Comparison of ENCODE assay signal across 6 fruit fly cellular contexts in the genomic region with DNA sequence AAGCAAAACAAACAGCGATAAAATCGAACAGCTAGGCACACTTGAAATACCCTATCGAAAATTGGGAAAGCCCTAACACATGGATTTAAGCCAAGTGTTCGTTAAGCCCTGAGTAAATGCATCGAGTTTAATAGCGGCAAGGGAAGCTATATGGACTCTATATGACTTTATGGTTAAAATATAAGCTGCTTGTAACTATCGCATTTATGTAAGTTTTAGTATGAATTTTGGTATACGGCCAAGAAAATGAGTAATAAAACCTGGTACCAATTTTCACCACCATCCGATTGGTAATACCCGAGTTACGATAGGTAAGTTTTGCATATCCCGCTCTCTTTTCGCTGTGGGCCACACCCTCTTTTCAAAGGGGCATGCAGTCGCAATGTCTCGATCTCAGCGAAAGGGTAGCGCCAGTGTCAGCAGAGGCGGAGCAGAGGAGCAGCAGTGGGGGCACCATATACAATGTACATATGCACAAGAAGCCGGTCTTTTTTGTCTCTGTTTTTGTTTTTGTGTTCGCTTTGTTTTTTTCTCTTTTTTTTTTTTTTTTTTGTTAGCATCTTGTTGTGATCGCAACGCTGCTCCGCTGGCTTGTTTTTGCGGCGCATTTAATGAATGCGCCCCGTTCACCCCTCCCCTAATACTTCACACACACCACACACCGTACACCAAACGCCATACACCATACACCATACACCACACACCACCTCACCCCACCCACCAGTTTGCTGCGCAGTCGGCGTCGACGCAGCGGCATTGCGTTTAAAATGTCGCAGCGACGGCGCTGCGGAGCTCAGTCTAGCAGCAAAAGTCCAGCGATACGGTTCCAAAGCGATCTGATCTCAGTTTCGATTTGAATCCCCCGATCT.
A peak's percentile ranks its signal among the peaks of the same experiment; 100 is the strongest.
TF ChIP-seq lines count a peak whose summit lies in the region.

Gene GstT4 (plus strand): TSS at position 788 of the 869 bp plus-strand sequence.

- no peak for TF ChIP-seq CTCF in whole organism, embryonic (GFP tag; optimal IDR thresholded peaks at IDR 0.05; lab: Kevin White, UChicago)

TF ChIP-seq in Kc167, 6 proteins besides CTCF, POLR2A, EP300 and RAD21:
- TF ChIP-seq psq (optimal IDR thresholded peaks at IDR 0.05; lab: Kevin White, UChicago) (peak; percentile 73), Myc (optimal IDR thresholded peaks at IDR 0.05; lab: Kevin White, UChicago) (no peak)

TF ChIP-seq in whole organism, adult, 20 proteins besides CTCF, POLR2A, EP300 and RAD21 (continues in another document):
- TF ChIP-seq CG1620 (GFP tag; optimal IDR thresholded peaks at IDR 0.05; lab: Kevin White, UChicago) (peak; percentile 40), bab1 (GFP tag; optimal IDR thresholded peaks at IDR 0.05; lab: Kevin White, UChicago) (peak; percentile 24), cic (GFP tag; optimal IDR thresholded peaks at IDR 0.05; lab: Kevin White, UChicago) (peak; percentile 90), toe (GFP tag; optimal IDR thresholded peaks at IDR 0.05; lab: Kevin White, UChicago) (peak; percentile 37), kay (GFP tag; lab: Kevin White, UChicago; ENCODE audit: borderline replicate concordance) (no peak), Clk (GFP tag; optimal IDR thresholded peaks at IDR 0.05; lab: Kevin White, UChicago) (peak; percentile 20), pad (GFP tag; optimal IDR thresholded peaks at IDR 0.05; lab: Kevin White, UChicago) (no peak), cnc (optimal IDR thresholded peaks at IDR 0.05; lab: Kevin White, UChicago) (no peak), ovo (GFP tag; optimal IDR thresholded peaks at IDR 0.05; lab: Kevin White, UChicago) (peak; percentile 67), CG11617 (GFP tag; optimal IDR thresholded peaks at IDR 0.05; lab: Kevin White, UChicago) (peak; percentile 43), Hr96 (GFP tag; optimal IDR thresholded peaks at IDR 0.05; lab: Kevin White, UChicago) (peak; percentile 85), CG33017 (tag; optimal IDR thresholded peaks at IDR 0.05; lab: Kevin White, UChicago) (peak; percentile 24), Mnt (GFP tag; optimal IDR thresholded peaks at IDR 0.05; lab: Kevin White, UChicago) (peak; percentile 70), CG5204 (GFP tag; optimal IDR thresholded peaks at IDR 0.05; lab: Kevin White, UChicago) (peak; percentile 47), CG12768 (GFP tag; optimal IDR thresholded peaks at IDR 0.05; lab: Kevin White, UChicago) (peak; percentile 68)

TF ChIP-seq in whole organism, embryonic, 481 proteins besides CTCF, POLR2A, EP300 and RAD21 (continues in another document):
- TF ChIP-seq CG9932 (GFP tag; IDR thresholded peaks at IDR 0.05; lab: Robert Waterston, UW) (peak; percentile 76), HLH4C (GFP tag; IDR thresholded peaks at IDR 0.05; lab: Robert Waterston, UW; ENCODE audit: partially characterized antibody) (no peak), Abd-B (GFP tag; optimal IDR thresholded peaks at IDR 0.05; lab: Kevin White, UChicago) (peak; percentile 43), D19A (tag; optimal IDR thresholded peaks at IDR 0.05; lab: Kevin White, UChicago) (peak; percentile 99), Oaz (GFP tag; IDR thresholded peaks at IDR 0.05; lab: Robert Waterston, UW) (no peak), Jarid2 (GFP tag; optimal IDR thresholded peaks at IDR 0.05; lab: Kevin White, UChicago) (peak; percentile 66), vvl (GFP tag; IDR thresholded peaks at IDR 0.05; lab: Robert Waterston, UW) (peak; percentile 77), CG9437 (GFP tag; optimal IDR thresholded peaks at IDR 0.05; lab: Kevin White, UChicago) (peak; percentile 72), CG31224 (GFP tag; IDR thresholded peaks at IDR 0.05; lab: Robert Waterston, UW) (peak; percentile 18; the same call in 1 of the 2 replicates), Gug (GFP tag; IDR thresholded peaks at IDR 0.05; lab: Robert Waterston, UW) (peak; percentile 55; the same call in 2 of the 4 replicates), pan (optimal IDR thresholded peaks at IDR 0.05; lab: Kevin White, UChicago) (no peak), pan (GFP tag; optimal IDR thresholded peaks at IDR 0.05 in 1 of 2, IDR thresholded peaks at IDR 0.05 in 1 of 2) (peak in 1 of 2 experiments; percentile 35), CG9876 (GFP tag; optimal IDR thresholded peaks at IDR 0.05; lab: Kevin White, UChicago) (peak; percentile 33), CG14050 (GFP tag; IDR thresholded peaks at IDR 0.05; lab: Robert Waterston, UW) (peak; percentile 41; the same call in 2 of the 3 replicates), Ptx1 (GFP tag; IDR thresholded peaks at IDR 0.05; lab: Robert Waterston, UW) (peak; percentile 32; the same call in 1 of the 2 replicates)

TF ChIP-seq in whole organism, prepupa, 60 proteins besides CTCF, POLR2A, EP300 and RAD21 (continues in another document):
- peak; percentile 95 for TF ChIP-seq CG7368 (GFP tag; optimal IDR thresholded peaks at IDR 0.05; lab: Kevin White, UChicago)
- TF ChIP-seq esn (GFP tag; optimal IDR thresholded peaks at IDR 0.05; lab: Kevin White, UChicago): peak; percentile 85
- TF ChIP-seq achi (GFP tag; optimal IDR thresholded peaks at IDR 0.05; lab: Kevin White, UChicago): peak; percentile 92
- peak; percentile 89 for TF ChIP-seq Ets96B (tag; optimal IDR thresholded peaks at IDR 0.05; lab: Kevin White, UChicago)
- TF ChIP-seq Ets21C (GFP tag; optimal IDR thresholded peaks at IDR 0.05; lab: Kevin White, UChicago): peak; percentile 59
- TF ChIP-seq CG6808 (GFP tag; optimal IDR thresholded peaks at IDR 0.05; lab: Kevin White, UChicago): peak; percentile 94
- peak; percentile 89 for TF ChIP-seq spab (GFP tag; optimal IDR thresholded peaks at IDR 0.05; lab: Kevin White, UChicago)
- peak; percentile 99 for TF ChIP-seq CG6163 (GFP tag; IDR thresholded peaks at IDR 0.05; lab: Robert Waterston, UW)
- TF ChIP-seq Eip93F (GFP tag; optimal IDR thresholded peaks at IDR 0.05; lab: Kevin White, UChicago): peak; percentile 64
- peak; percentile 96 for TF ChIP-seq svp (GFP tag; lab: Kevin White, UChicago)
- TF ChIP-seq CG16779 (tag; optimal IDR thresholded peaks at IDR 0.05; lab: Kevin White, UChicago): peak; percentile 93
- TF ChIP-seq fkh (GFP tag; optimal IDR thresholded peaks at IDR 0.05; lab: Kevin White, UChicago): peak; percentile 80
- TF ChIP-seq fd59A (GFP tag; optimal IDR thresholded peaks at IDR 0.05; lab: Kevin White, UChicago): peak; percentile 61
- peak; percentile 90 for TF ChIP-seq CG8632 (GFP tag; optimal IDR thresholded peaks at IDR 0.05; lab: Kevin White, UChicago)
- peak; percentile 78 for TF ChIP-seq CG8319 (GFP tag; optimal IDR thresholded peaks at IDR 0.05; lab: Kevin White, UChicago)
- TF ChIP-seq Gug (GFP tag; IDR thresholded peaks at IDR 0.05; lab: Robert Waterston, UW): peak; percentile 96

TF ChIP-seq in whole organism, pupa, 21 proteins besides CTCF, POLR2A, EP300 and RAD21 (continues in another document):
- TF ChIP-seq CG9948 (tag; optimal IDR thresholded peaks at IDR 0.05; lab: Kevin White, UChicago) (peak; percentile 84), CG12605 (GFP tag; IDR thresholded peaks at IDR 0.05; lab: Robert Waterston, UW) (peak; percentile 100), CG15710 (tag; optimal IDR thresholded peaks at IDR 0.05; lab: Kevin White, UChicago) (peak; percentile 86), D1 (tag; optimal IDR thresholded peaks at IDR 0.05; lab: Kevin White, UChicago) (peak; percentile 2), EcR (GFP tag; optimal IDR thresholded peaks at IDR 0.05; lab: Kevin White, UChicago) (peak; percentile 72), fd96Ca (GFP tag; IDR thresholded peaks at IDR 0.05; lab: Robert Waterston, UW) (peak; percentile 98), CG4496 (GFP tag; IDR thresholded peaks at IDR 0.05; lab: Robert Waterston, UW) (peak; percentile 99), CG32121 (GFP tag; IDR thresholded peaks at IDR 0.05; lab: Robert Waterston, UW) (peak; percentile 97), CG8159 (tag; optimal IDR thresholded peaks at IDR 0.05; lab: Kevin White, UChicago) (peak; percentile 81), CG14655 (GFP tag; optimal IDR thresholded peaks at IDR 0.05; lab: Kevin White, UChicago) (peak; percentile 83), CG17806 (tag; optimal IDR thresholded peaks at IDR 0.05; lab: Kevin White, UChicago) (peak; percentile 84), Ets98B (GFP tag; IDR thresholded peaks at IDR 0.05; lab: Robert Waterston, UW) (peak; percentile 98), Snoo (tag; optimal IDR thresholded peaks at IDR 0.05; lab: Kevin White, UChicago) (peak; percentile 84), CG34367 (tag; optimal IDR thresholded peaks at IDR 0.05; lab: Kevin White, UChicago) (peak; percentile 90), CG8301 (tag; optimal IDR thresholded peaks at IDR 0.05; lab: Kevin White, UChicago) (peak; percentile 69), Pif1B (GFP tag; optimal IDR thresholded peaks at IDR 0.05; lab: Kevin White, UChicago) (peak; percentile 97), gl (tag; optimal IDR thresholded peaks at IDR 0.05; lab: Kevin White, UChicago) (peak; percentile 97), rn (GFP tag; IDR thresholded peaks at IDR 0.05; lab: Robert Waterston, UW) (peak; percentile 93)

TF ChIP-seq in whole organism, wandering third instar larva, 38 proteins besides CTCF, POLR2A, EP300 and RAD21 (continues in another document):
- no peak for TF ChIP-seq pan (optimal IDR thresholded peaks at IDR 0.05; lab: Kevin White, UChicago)
- no peak for TF ChIP-seq Dfd (GFP tag; optimal IDR thresholded peaks at IDR 0.05; lab: Kevin White, UChicago)
- TF ChIP-seq lola (GFP tag; optimal IDR thresholded peaks at IDR 0.05; lab: Kevin White, UChicago): no peak
- TF ChIP-seq N (GFP tag; optimal IDR thresholded peaks at IDR 0.05; lab: Kevin White, UChicago): no peak
- TF ChIP-seq Hnf4 (GFP tag; optimal IDR thresholded peaks at IDR 0.05; lab: Kevin White, UChicago): peak; percentile 90
- TF ChIP-seq Hr78 (GFP tag; optimal IDR thresholded peaks at IDR 0.05; lab: Kevin White, UChicago): no peak
- TF ChIP-seq ey (GFP tag; optimal IDR thresholded peaks at IDR 0.05; lab: Kevin White, UChicago): peak; percentile 57
- TF ChIP-seq Mio (GFP tag; optimal IDR thresholded peaks at IDR 0.05; lab: Kevin White, UChicago): peak; percentile 54
- TF ChIP-seq tai (GFP tag; optimal IDR thresholded peaks at IDR 0.05; lab: Kevin White, UChicago): no peak
- peak; percentile 42 for TF ChIP-seq sv (GFP tag; optimal IDR thresholded peaks at IDR 0.05; lab: Kevin White, UChicago)
- peak; percentile 86 for TF ChIP-seq h (GFP tag; optimal IDR thresholded peaks at IDR 0.05; lab: Kevin White, UChicago)
- TF ChIP-seq rgr (GFP tag; optimal IDR thresholded peaks at IDR 0.05; lab: Kevin White, UChicago): peak; percentile 76
- no peak for TF ChIP-seq HLH106 (tag; optimal IDR thresholded peaks at IDR 0.05; lab: Kevin White, UChicago)
- no peak for TF ChIP-seq Myc (optimal IDR thresholded peaks at IDR 0.05; lab: Kevin White, UChicago)
- peak; percentile 33 for TF ChIP-seq dmrt93B (GFP tag; optimal IDR thresholded peaks at IDR 0.05; lab: Kevin White, UChicago)
- peak; percentile 12 to 80 for TF ChIP-seq foxo (GFP tag; optimal IDR thresholded peaks at IDR 0.05; lab: Kevin White, UChicago)
- no peak for TF ChIP-seq dl (GFP tag; optimal IDR thresholded peaks at IDR 0.05; lab: Kevin White, UChicago; ENCODE audit: insufficient read depth in 1 of 2, partially characterized antibody in 2 of 2)
- no peak for TF ChIP-seq CrebA (GFP tag; optimal IDR thresholded peaks at IDR 0.05; lab: Kevin White, UChicago; ENCODE audit: borderline replicate concordance)
- peak; percentile 87 for TF ChIP-seq br (GFP tag; optimal IDR thresholded peaks at IDR 0.05; lab: Kevin White, UChicago)
- TF ChIP-seq psq (GFP tag; optimal IDR thresholded peaks at IDR 0.05; lab: Kevin White, UChicago): peak; percentile 97
